Worm (Caenorhabditis elegans) whole organism, L2 larva: ENCODE measurements around the gene clec-78.

ENCODE experiments used
- C34F6.9 ChIP-seq: fragments of 150-350 bp; optimal IDR thresholded peaks from 2 replicates; lab custom pipeline; 2014; ENCODE audit warnings: missing biosample characterization, missing genetic modification characterization
- F13H6.1 ChIP-seq: sonication (generic microtip); optimal IDR thresholded peaks from 2 replicates; lab custom pipeline; 2016; ENCODE audit warnings: missing genetic modification characterization, missing compliant biosample characterization
- R02D3.7 ChIP-seq: fragments of 150-350 bp; optimal IDR thresholded peaks from 2 replicates; lab custom pipeline; 2014; ENCODE audit warnings: missing biosample characterization, missing genetic modification characterization
- Y55F3AM.14 ChIP-seq: fragments of 200-800 bp; sonication (Bioruptor generic); optimal IDR thresholded peaks from 2 replicates; lab custom pipeline; 2018; ENCODE audit warnings: mild to moderate bottlenecking, missing genetic modification characterization, missing compliant biosample characterization
- ZK546.5 ChIP-seq: sonication (generic microtip); optimal IDR thresholded peaks from 2 replicates; lab custom pipeline; 2017; ENCODE audit warnings: missing biosample characterization, missing genetic modification characterization
- alr-1 ChIP-seq: fragments of 150-350 bp; optimal IDR thresholded peaks from 2 replicates; lab custom pipeline; 2014; ENCODE audit warnings: missing biosample characterization, missing genetic modification characterization
- aly-2 ChIP-seq: fragments of 150-350 bp; optimal IDR thresholded peaks from 2 replicates; lab custom pipeline; 2014; ENCODE audit warnings: missing biosample characterization, missing genetic modification characterization
- ama-1 ChIP-seq: fragments of 150-350 bp; optimal IDR thresholded peaks from 2 replicates; lab custom pipeline; 2018; ENCODE audit warnings: inconsistent platforms
- blmp-1 ChIP-seq: sonication (generic microtip); optimal IDR thresholded peaks from 2 replicates; lab custom pipeline; 2017; ENCODE audit warnings: missing genetic modification characterization, mild to moderate bottlenecking, missing compliant biosample characterization, antibody characterized with exemption, moderate library complexity; ENCODE audit not compliant: insufficient read depth
- ceh-16 ChIP-seq: fragments of 150-350 bp; optimal IDR thresholded peaks from 2 replicates; lab custom pipeline; 2014; ENCODE audit warnings: missing biosample characterization, missing genetic modification characterization
- ceh-82 ChIP-seq: fragments of 150-350 bp; optimal IDR thresholded peaks from 2 replicates; lab custom pipeline; 2014; ENCODE audit warnings: missing biosample characterization, missing genetic modification characterization
- crh-2 ChIP-seq: sonication (generic microtip); optimal IDR thresholded peaks from 2 replicates; lab custom pipeline; 2017; ENCODE audit warnings: missing biosample characterization, missing genetic modification characterization
- dmd-4 ChIP-seq: sonication (generic microtip); optimal IDR thresholded peaks from 2 replicates; lab custom pipeline; 2017; ENCODE audit warnings: missing biosample characterization, missing genetic modification characterization
- elt-1 ChIP-seq: fragments of 150-350 bp; optimal IDR thresholded peaks from 2 replicates; lab custom pipeline; 2014; ENCODE audit warnings: missing biosample characterization, missing genetic modification characterization
- fos-1 ChIP-seq: fragments of 150-350 bp; optimal IDR thresholded peaks from 2 replicates; lab custom pipeline; 2014; ENCODE audit warnings: missing biosample characterization, missing genetic modification characterization
- gmeb-1 ChIP-seq: fragments of 150-350 bp; optimal IDR thresholded peaks from 2 replicates; lab custom pipeline; 2014; ENCODE audit warnings: missing biosample characterization, missing genetic modification characterization
- lin-11 ChIP-seq: fragments of 150-350 bp; sonication (generic microtip); optimal IDR thresholded peaks from 2 replicates; lab custom pipeline; 2014; ENCODE audit warnings: missing biosample characterization, missing genetic modification characterization, inconsistent platforms, mixed read lengths
- lin-13 ChIP-seq: fragments of 150-350 bp; optimal IDR thresholded peaks from 2 replicates; lab custom pipeline; 2014; ENCODE audit warnings: missing biosample characterization, missing genetic modification reagents, missing genetic modification characterization
- lin-39 ChIP-seq: fragments of 150-350 bp; optimal IDR thresholded peaks from 2 replicates; lab custom pipeline; 2014; ENCODE audit warnings: missing biosample characterization, missing genetic modification reagents, missing genetic modification characterization
- lsy-2 ChIP-seq, 2 experiments: fragments of 150-350 bp in 1 of 2; sonication (generic microtip) in 1 of 2; optimal IDR thresholded peaks; 2 replicates each; lab custom pipeline; 2014 to 2017; ENCODE audit warnings: missing biosample characterization in 2 of 2, missing genetic modification characterization in 2 of 2
- mab-5 ChIP-seq: fragments of 150-350 bp; optimal IDR thresholded peaks from 2 replicates; lab custom pipeline; 2014; ENCODE audit warnings: missing biosample characterization, missing genetic modification characterization
- mbf-1 ChIP-seq: sonication (generic microtip); optimal IDR thresholded peaks from 2 replicates; lab custom pipeline; 2017; ENCODE audit warnings: missing biosample characterization, missing genetic modification characterization
- mdl-1 ChIP-seq, 2 experiments: fragments of 150-350 bp in 1 of 2; sonication (generic microtip) in 1 of 2; optimal IDR thresholded peaks; 2 replicates each; lab custom pipeline; 2017; ENCODE audit warnings: missing biosample characterization in 2 of 2, missing genetic modification characterization in 2 of 2
- nhr-10 ChIP-seq: sonication (generic microtip); optimal IDR thresholded peaks from 2 replicates; lab custom pipeline; 2017; ENCODE audit warnings: missing biosample characterization, missing genetic modification characterization
- nhr-11 ChIP-seq: fragments of 150-350 bp; optimal IDR thresholded peaks from 2 replicates; lab custom pipeline; 2014; ENCODE audit warnings: missing biosample characterization, missing genetic modification characterization
- nhr-12 ChIP-seq: fragments of 150-350 bp; optimal IDR thresholded peaks from 2 replicates; lab custom pipeline; 2014; ENCODE audit warnings: missing biosample characterization, missing genetic modification characterization
- nhr-129 ChIP-seq: fragments of 150-350 bp; optimal IDR thresholded peaks from 2 replicates; lab custom pipeline; 2014; ENCODE audit warnings: missing biosample characterization, missing genetic modification characterization
- nhr-21 ChIP-seq: fragments of 150-350 bp; optimal IDR thresholded peaks from 2 replicates; lab custom pipeline; 2014; ENCODE audit warnings: missing biosample characterization, missing genetic modification characterization
- nhr-23 ChIP-seq: fragments of 150-350 bp; optimal IDR thresholded peaks from 2 replicates; lab custom pipeline; 2014; ENCODE audit warnings: missing biosample characterization, missing genetic modification reagents, missing genetic modification characterization
- nhr-237 ChIP-seq: fragments of 150-350 bp; optimal IDR thresholded peaks from 2 replicates; lab custom pipeline; 2014; ENCODE audit warnings: missing biosample characterization, missing genetic modification characterization
- nhr-25 ChIP-seq: fragments of 150-350 bp; sonication (generic microtip); optimal IDR thresholded peaks from 3 replicates; lab custom pipeline; 2014; ENCODE audit warnings: missing biosample characterization, missing genetic modification characterization
- nhr-6 ChIP-seq: fragments of 150-350 bp; optimal IDR thresholded peaks from 2 replicates; lab custom pipeline; 2014; ENCODE audit warnings: missing biosample characterization, missing genetic modification characterization
- nhr-77 ChIP-seq: fragments of 150-350 bp; optimal IDR thresholded peaks from 2 replicates; lab custom pipeline; 2014; ENCODE audit warnings: missing biosample characterization, missing genetic modification characterization
- peb-1 ChIP-seq: fragments of 150-350 bp; optimal IDR thresholded peaks from 2 replicates; lab custom pipeline; 2014; ENCODE audit warnings: missing biosample characterization, missing genetic modification characterization
- sem-4 ChIP-seq: fragments of 150-350 bp; optimal IDR thresholded peaks from 2 replicates; lab custom pipeline; 2014; ENCODE audit warnings: missing biosample characterization, missing genetic modification reagents, missing genetic modification characterization
- skn-1 ChIP-seq: sonication (generic microtip); optimal IDR thresholded peaks from 2 replicates; lab custom pipeline; 2017; ENCODE audit warnings: missing biosample characterization, missing genetic modification characterization
- sma-3 ChIP-seq: sonication (generic microtip); optimal IDR thresholded peaks from 2 replicates; lab custom pipeline; 2016; ENCODE audit warnings: missing genetic modification reagents, missing genetic modification characterization, missing compliant biosample characterization
- sma-9 ChIP-seq, 2 experiments: fragments of 150-350 bp in 1 of 2; sonication (generic microtip) in 1 of 2; optimal IDR thresholded peaks; 2 replicates each; lab custom pipeline; 2014 to 2016; ENCODE audit warnings: missing genetic modification characterization in 2 of 2, mild to moderate bottlenecking in 1 of 2, missing biosample characterization in 1 of 2, missing compliant biosample characterization in 1 of 2, missing genetic modification reagents in 1 of 2, moderate library complexity in 1 of 2
- snpc-4 ChIP-seq: fragments of 150-350 bp; optimal IDR thresholded peaks from 2 replicates; lab custom pipeline; 2014; ENCODE audit warnings: missing biosample characterization, missing genetic modification characterization
- unc-39 ChIP-seq: fragments of 150-350 bp; optimal IDR thresholded peaks from 2 replicates; lab custom pipeline; 2014; ENCODE audit warnings: missing biosample characterization, missing genetic modification characterization
- unc-55 ChIP-seq: fragments of 150-350 bp; sonication (generic microtip); optimal IDR thresholded peaks from 3 replicates; lab custom pipeline; 2014; ENCODE audit warnings: missing biosample characterization, missing genetic modification reagents, missing genetic modification characterization
- unc-62 ChIP-seq: fragments of 150-350 bp; optimal IDR thresholded peaks from 2 replicates; lab custom pipeline; 2014; ENCODE audit warnings: missing biosample characterization, missing genetic modification reagents, missing genetic modification characterization
- zag-1 ChIP-seq: fragments of 150-350 bp; optimal IDR thresholded peaks from 2 replicates; lab custom pipeline; 2014; ENCODE audit warnings: missing biosample characterization, missing genetic modification characterization
- ztf-1 ChIP-seq: fragments of 200-800 bp; sonication (Bioruptor generic); conservative IDR thresholded peaks from 2 replicates; pipeline ENCODE4 v1.3.6; 2022; ENCODE audit warnings: missing genetic modification characterization, missing compliant biosample characterization
- ztf-11 ChIP-seq: sonication (generic microtip); optimal IDR thresholded peaks from 2 replicates; lab custom pipeline; 2017; ENCODE audit warnings: missing biosample characterization, missing genetic modification characterization
- ztf-4 ChIP-seq: fragments of 150-350 bp; optimal IDR thresholded peaks from 2 replicates; lab custom pipeline; 2014; ENCODE audit warnings: missing biosample characterization, missing genetic modification characterization

clec-78 gene

ce11 chrIV:4032350-4032749 lies 43.4 kb downstream of the clec-78 start:
- TF ChIP-seq mbf-1 (tag; lab: Kevin White, UChicago) (no peak), zag-1 (tag; lab: Kevin White, UChicago) (no peak), ztf-4 (tag; lab: Kevin White, UChicago) (no peak), fos-1 (tag; lab: Kevin White, UChicago) (peak; percentile 58)
- TF ChIP-seq, all 48 proteins: peak for 1

ce11 chrIV:4033490-4033889 lies 44.6 kb downstream of the clec-78 start:
- TF ChIP-seq ztf-11, result no peak
- TF ChIP-seq nhr-129 (tag; lab: Kevin White, UChicago), result peak; percentile 36
- peak; percentile 6 for TF ChIP-seq crh-2 (tag; lab: Kevin White, UChicago)
- no peak for TF ChIP-seq dmd-4 (tag; lab: Kevin White, UChicago)
- peak; percentile 27 for TF ChIP-seq C34F6.9 (tag; lab: Kevin White, UChicago)
- TF ChIP-seq nhr-25 (tag; lab: Kevin White, UChicago), result no peak
- TF ChIP-seq sma-3 (GFP tag; lab: Kevin White, UChicago), result no peak
- TF ChIP-seq blmp-1 (tag; lab: Kevin White, UChicago), result no peak
- no peak for TF ChIP-seq nhr-12 (tag; lab: Kevin White, UChicago)
- TF ChIP-seq nhr-6 (tag; lab: Kevin White, UChicago), result no peak
- TF ChIP-seq ama-1 (lab: Kevin White, UChicago), result no peak
- no peak for TF ChIP-seq gmeb-1 (tag; lab: Kevin White, UChicago)
- TF ChIP-seq mdl-1 (tag; optimal IDR thresholded peaks at IDR 0.05; lab: Kevin White, UChicago), result peak in 1 of 2 experiments; percentile 24
- TF ChIP-seq sma-9 (GFP tag; optimal IDR thresholded peaks at IDR 0.05; lab: Kevin White, UChicago), result peak; percentile 18
- no peak for TF ChIP-seq sma-9 (tag; optimal IDR thresholded peaks at IDR 0.05; lab: Kevin White, UChicago)
- TF ChIP-seq zag-1 (tag; lab: Kevin White, UChicago), result no peak
- no peak for TF ChIP-seq R02D3.7
- no peak for TF ChIP-seq alr-1 (tag; lab: Kevin White, UChicago)
- no peak for TF ChIP-seq nhr-77 (tag; lab: Kevin White, UChicago)
- peak; percentile 39 for TF ChIP-seq unc-55 (GFP tag; lab: Kevin White, UChicago)
- no peak for TF ChIP-seq snpc-4
- TF ChIP-seq lin-39 (tag; lab: Kevin White, UChicago), result no peak
- no peak for TF ChIP-seq ceh-16 (tag; lab: Kevin White, UChicago)
- TF ChIP-seq nhr-237, result no peak
- peak in 1 of 2 experiments; percentile 11 for TF ChIP-seq lsy-2 (tag; optimal IDR thresholded peaks at IDR 0.05; lab: Kevin White, UChicago)
- TF ChIP-seq nhr-11, result no peak
- no peak for TF ChIP-seq sem-4
- TF ChIP-seq unc-62 (GFP tag; lab: Kevin White, UChicago), result no peak
- no peak for TF ChIP-seq ztf-4 (tag; lab: Kevin White, UChicago)
- no peak for TF ChIP-seq ztf-1 (GFP tag; lab: Robert Waterston, UW)
- TF ChIP-seq ZK546.5, result no peak

- TF ChIP-seq C34F6.9 (tag; lab: Kevin White, UChicago) (peak; percentile 73), nhr-129 (tag; lab: Kevin White, UChicago) (peak; percentile 48), aly-2 (tag; lab: Kevin White, UChicago) (no peak), sem-4 (no peak), ztf-1 (GFP tag; lab: Robert Waterston, UW) (no peak), nhr-10 (tag; lab: Kevin White, UChicago) (no peak), ztf-4 (tag; lab: Kevin White, UChicago) (peak; percentile 7), fos-1 (tag; lab: Kevin White, UChicago) (peak; percentile 56), nhr-6 (tag; lab: Kevin White, UChicago) (no peak), ZK546.5 (no peak), nhr-237 (no peak), skn-1 (tag; lab: Kevin White, UChicago) (no peak), nhr-21 (tag; lab: Kevin White, UChicago) (no peak), nhr-23 (no peak), elt-1 (tag; lab: Kevin White, UChicago) (no peak), nhr-11 (no peak), nhr-77 (tag; lab: Kevin White, UChicago) (no peak), blmp-1 (tag; lab: Kevin White, UChicago) (no peak), sma-9 (GFP tag; optimal IDR thresholded peaks at IDR 0.05; lab: Kevin White, UChicago) (peak; percentile 76), sma-9 (tag; optimal IDR thresholded peaks at IDR 0.05; lab: Kevin White, UChicago) (no peak), lin-39 (tag; lab: Kevin White, UChicago) (no peak), ceh-16 (tag; lab: Kevin White, UChicago) (no peak), R02D3.7 (no peak), lin-11 (tag; lab: Kevin White, UChicago) (peak; percentile 63), ama-1 (lab: Kevin White, UChicago) (no peak), ceh-82 (tag; lab: Kevin White, UChicago) (no peak), lsy-2 (tag; optimal IDR thresholded peaks at IDR 0.05; lab: Kevin White, UChicago) (peak; percentile 28 to 69), alr-1 (tag; lab: Kevin White, UChicago) (no peak), gmeb-1 (tag; lab: Kevin White, UChicago) (no peak), sma-3 (GFP tag; lab: Kevin White, UChicago) (no peak), mdl-1 (tag; optimal IDR thresholded peaks at IDR 0.05; lab: Kevin White, UChicago) (peak; percentile 5 to 33), mab-5 (tag; lab: Kevin White, UChicago) (no peak), lin-13 (peak; percentile 20), F13H6.1 (tag; lab: Kevin White, UChicago) (peak; percentile 72), peb-1 (tag; lab: Kevin White, UChicago) (no peak), mbf-1 (tag; lab: Kevin White, UChicago) (no peak), unc-55 (GFP tag; lab: Kevin White, UChicago) (peak; percentile 76), dmd-4 (tag; lab: Kevin White, UChicago) (no peak), unc-39 (no peak), Y55F3AM.14 (GFP tag; lab: Kevin White, UChicago) (peak; percentile 20)
Observed at ce11 chrIV:4034883-4035282, 46.0 kb downstream of the clec-78 start, which contains the start of gene hlh-30. Gene hlh-30 (minus strand): TSS chrIV:4034951.
